Worm (Caenorhabditis elegans) whole organism, L3 larva: ENCODE measurements around the gene grp-1.
A peak's percentile ranks its signal among the peaks of the same experiment; 100 is the strongest.

Experiments used
- ZK546.5 ChIP-seq: sonication (generic microtip); optimal IDR thresholded peaks from 2 replicates; lab custom pipeline; 2017; ENCODE audit warnings: missing biosample characterization, missing genetic modification characterization
- ama-1 ChIP-seq: fragments of 150-350 bp; optimal IDR thresholded peaks from 2 replicates; lab custom pipeline; 2018
- ceh-16 ChIP-seq: sonication (generic microtip); optimal IDR thresholded peaks from 2 replicates; lab custom pipeline; 2017; ENCODE audit warnings: missing biosample characterization, missing genetic modification characterization
- ceh-28 ChIP-seq: fragments of 150-350 bp; optimal IDR thresholded peaks from 2 replicates; lab custom pipeline; 2014; ENCODE audit warnings: missing biosample characterization, missing genetic modification reagents, missing genetic modification characterization
- ceh-82 ChIP-seq: fragments of 150-350 bp; optimal IDR thresholded peaks from 2 replicates; lab custom pipeline; 2014; ENCODE audit warnings: missing biosample characterization, missing genetic modification characterization
- ceh-9 ChIP-seq: sonication (generic microtip); optimal IDR thresholded peaks from 2 replicates; lab custom pipeline; 2018; ENCODE audit warnings: missing biosample characterization, missing genetic modification characterization
- daf-12 ChIP-seq: fragments of 150-350 bp; optimal IDR thresholded peaks from 2 replicates; lab custom pipeline; 2014; ENCODE audit warnings: missing biosample characterization, missing genetic modification reagents, missing genetic modification characterization
- egl-27 ChIP-seq: sonication (generic microtip); optimal IDR thresholded peaks from 4 replicates; lab custom pipeline; 2017; ENCODE audit warnings: missing biosample characterization, missing genetic modification reagents, missing genetic modification characterization
- egl-5 ChIP-seq: fragments of 150-350 bp; optimal IDR thresholded peaks from 2 replicates; lab custom pipeline; 2017; ENCODE audit warnings: missing biosample characterization, missing genetic modification reagents, missing genetic modification characterization, inconsistent platforms
- elt-1 ChIP-seq: fragments of 150-350 bp; optimal IDR thresholded peaks from 2 replicates; lab custom pipeline; 2014; ENCODE audit warnings: missing biosample characterization, missing genetic modification characterization
- elt-2 ChIP-seq: sonication (generic microtip); optimal IDR thresholded peaks from 2 replicates; lab custom pipeline; 2016; ENCODE audit warnings: missing genetic modification reagents, mild to moderate bottlenecking, missing genetic modification characterization, missing compliant biosample characterization
- elt-3 ChIP-seq, 3 experiments: fragments of 150-350 bp in 1 of 3; sonication (generic microtip) in 2 of 3; optimal IDR thresholded peaks; 2 replicates in 2 of 3; 4 replicates in 1 of 3; lab custom pipeline; 2014 to 2017; ENCODE audit warnings: missing biosample characterization in 3 of 3, missing genetic modification characterization in 3 of 3
- eor-1 ChIP-seq, 2 experiments: fragments of 150-350 bp; optimal IDR thresholded peaks; 2 replicates each; lab custom pipeline; 2014 to 2018; ENCODE audit warnings: missing biosample characterization in 2 of 2, missing genetic modification characterization in 2 of 2
- fkh-10 ChIP-seq: sonication (generic microtip); optimal IDR thresholded peaks from 2 replicates; lab custom pipeline; 2017; ENCODE audit warnings: missing biosample characterization, missing genetic modification reagents, missing genetic modification characterization
- fkh-2 ChIP-seq: fragments of 150-350 bp; optimal IDR thresholded peaks from 2 replicates; lab custom pipeline; 2014; ENCODE audit warnings: missing biosample characterization, missing genetic modification reagents, missing genetic modification characterization
- hmg-11 ChIP-seq: sonication (generic microtip); optimal IDR thresholded peaks from 2 replicates; lab custom pipeline; 2016; ENCODE audit warnings: missing genetic modification characterization, missing compliant biosample characterization
- jun-1 ChIP-seq: fragments of 150-350 bp; optimal IDR thresholded peaks from 2 replicates; lab custom pipeline; 2014; ENCODE audit warnings: missing biosample characterization, missing genetic modification reagents, missing genetic modification characterization
- lin-15B ChIP-seq: fragments of 150-350 bp; optimal IDR thresholded peaks from 2 replicates; lab custom pipeline; 2014; ENCODE audit warnings: missing biosample characterization, missing genetic modification characterization
- lin-39 ChIP-seq: fragments of 150-350 bp; optimal IDR thresholded peaks from 2 replicates; lab custom pipeline; 2018; ENCODE audit warnings: missing biosample characterization, missing genetic modification reagents, missing genetic modification characterization
- lsy-12 ChIP-seq: sonication (generic microtip); optimal IDR thresholded peaks from 2 replicates; lab custom pipeline; 2016; ENCODE audit warnings: mild to moderate bottlenecking, missing genetic modification characterization, missing compliant biosample characterization
- mdl-1 ChIP-seq: fragments of 150-350 bp; optimal IDR thresholded peaks from 2 replicates; lab custom pipeline; 2014; ENCODE audit warnings: missing biosample characterization, missing genetic modification characterization
- mml-1 ChIP-seq: fragments of 150-350 bp; sonication (generic microtip); optimal IDR thresholded peaks from 3 replicates; lab custom pipeline; 2014; ENCODE audit warnings: missing biosample characterization, missing genetic modification characterization
- nfya-1 ChIP-seq: sonication (generic microtip); optimal IDR thresholded peaks from 2 replicates; lab custom pipeline; 2017; ENCODE audit warnings: missing genetic modification characterization, mild to moderate bottlenecking, missing compliant biosample characterization, antibody characterized with exemption, moderate library complexity; ENCODE audit not compliant: insufficient read depth
- nhr-12 ChIP-seq: fragments of 150-350 bp; optimal IDR thresholded peaks from 2 replicates; lab custom pipeline; 2014; ENCODE audit warnings: missing biosample characterization, missing genetic modification characterization
- nhr-23 ChIP-seq: fragments of 150-350 bp; optimal IDR thresholded peaks from 2 replicates; lab custom pipeline; 2014; ENCODE audit warnings: missing biosample characterization, missing genetic modification reagents, missing genetic modification characterization
- nhr-25 ChIP-seq: sonication (generic microtip); optimal IDR thresholded peaks from 2 replicates; lab custom pipeline; 2017; ENCODE audit warnings: missing biosample characterization, missing genetic modification characterization
- nhr-28 ChIP-seq: fragments of 150-350 bp; optimal IDR thresholded peaks from 2 replicates; lab custom pipeline; 2014; ENCODE audit warnings: missing biosample characterization, missing genetic modification characterization
- nhr-43 ChIP-seq: sonication (generic microtip); optimal IDR thresholded peaks from 2 replicates; lab custom pipeline; 2016; ENCODE audit warnings: mild to moderate bottlenecking, missing genetic modification characterization, missing compliant biosample characterization; ENCODE audit not compliant: poor library complexity, severe bottlenecking
- nhr-67 ChIP-seq: fragments of 150-350 bp; optimal IDR thresholded peaks from 2 replicates; lab custom pipeline; 2014; ENCODE audit warnings: missing biosample characterization, missing genetic modification characterization
- nhr-76 ChIP-seq: fragments of 150-350 bp; sonication (generic microtip); optimal IDR thresholded peaks from 5 replicates; lab custom pipeline; 2014; ENCODE audit warnings: missing biosample characterization, missing genetic modification characterization
- nhr-77 ChIP-seq: fragments of 150-350 bp; optimal IDR thresholded peaks from 2 replicates; lab custom pipeline; 2014; ENCODE audit warnings: missing biosample characterization, missing genetic modification characterization
- pqm-1 ChIP-seq: fragments of 150-350 bp; optimal IDR thresholded peaks from 2 replicates; lab custom pipeline; 2017; ENCODE audit warnings: missing biosample characterization, missing genetic modification characterization, inconsistent platforms
- skn-1 ChIP-seq: fragments of 150-350 bp; optimal IDR thresholded peaks from 2 replicates; lab custom pipeline; 2014; ENCODE audit warnings: missing biosample characterization, missing genetic modification characterization
- tbx-2 ChIP-seq: sonication (generic microtip); optimal IDR thresholded peaks from 2 replicates; lab custom pipeline; 2016; ENCODE audit warnings: mild to moderate bottlenecking, missing genetic modification characterization, missing compliant biosample characterization
- unc-39 ChIP-seq: sonication (generic microtip); optimal IDR thresholded peaks from 4 replicates; lab custom pipeline; 2017; ENCODE audit warnings: missing biosample characterization, missing genetic modification characterization
- zag-1 ChIP-seq: fragments of 150-350 bp; optimal IDR thresholded peaks from 2 replicates; lab custom pipeline; 2014; ENCODE audit warnings: missing biosample characterization, missing genetic modification characterization
- ztf-11 ChIP-seq: fragments of 150-350 bp; optimal IDR thresholded peaks from 2 replicates; lab custom pipeline; 2014; ENCODE audit warnings: missing biosample characterization, missing genetic modification characterization
- ztf-4 ChIP-seq: fragments of 150-350 bp; optimal IDR thresholded peaks from 2 replicates; lab custom pipeline; 2014; ENCODE audit warnings: missing biosample characterization, missing genetic modification characterization

grp-1 gene

DNA sequence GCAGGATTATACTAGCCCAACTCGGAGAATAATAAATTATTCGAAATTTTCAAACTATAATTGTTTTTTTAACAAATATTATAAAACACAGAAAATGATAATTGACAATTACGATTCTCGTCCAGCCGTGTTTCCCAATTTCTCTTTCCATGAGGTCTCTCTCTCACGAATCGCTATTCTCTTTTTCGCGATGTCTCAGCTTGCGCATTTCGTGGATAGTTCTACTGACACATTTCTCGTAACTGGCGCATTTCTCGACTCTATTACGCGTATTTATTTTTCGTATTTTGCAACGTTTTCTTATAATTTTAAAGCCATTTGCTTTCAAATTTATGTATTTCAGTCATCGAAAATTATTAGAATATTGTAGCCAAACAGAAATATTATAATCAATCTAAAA lies 41.7 kb upstream of the grp-1 start (continued):
- TF ChIP-seq nfya-1 (tag; lab: Kevin White, UChicago) (peak; percentile 96), fkh-2 (tag; lab: Kevin White, UChicago) (no peak), hmg-11 (tag; lab: Kevin White, UChicago) (peak; percentile 96), mml-1 (tag; lab: Kevin White, UChicago) (no peak), lin-15B (tag; lab: Kevin White, UChicago) (peak; percentile 99), ceh-16 (peak; percentile 69), jun-1 (tag; lab: Kevin White, UChicago) (peak; percentile 97), lin-39 (tag; lab: Kevin White, UChicago) (peak; percentile 98), ceh-82 (tag; lab: Kevin White, UChicago) (peak; percentile 92), nhr-28 (tag; lab: Kevin White, UChicago) (no peak), pqm-1 (tag; lab: Kevin White, UChicago) (peak; percentile 96), nhr-12 (tag; lab: Kevin White, UChicago) (no peak), lsy-12 (tag; lab: Kevin White, UChicago) (peak; percentile 98), ceh-9 (tag; lab: Kevin White, UChicago) (no peak), tbx-2 (peak; percentile 87), ZK546.5 (tag; lab: Kevin White, UChicago) (peak; percentile 66), nhr-76 (peak; percentile 79), ama-1 (lab: Kevin White, UChicago) (peak; percentile 53), nhr-43 (tag; lab: Kevin White, UChicago) (peak; percentile 97), nhr-25 (tag; lab: Kevin White, UChicago) (peak; percentile 96), daf-12 (tag; lab: Kevin White, UChicago) (peak; percentile 21), elt-1 (tag; lab: Kevin White, UChicago) (peak; percentile 82), elt-2 (tag; lab: Kevin White, UChicago) (peak; percentile 93), unc-39 (tag; lab: Kevin White, UChicago) (no peak)

DNA sequence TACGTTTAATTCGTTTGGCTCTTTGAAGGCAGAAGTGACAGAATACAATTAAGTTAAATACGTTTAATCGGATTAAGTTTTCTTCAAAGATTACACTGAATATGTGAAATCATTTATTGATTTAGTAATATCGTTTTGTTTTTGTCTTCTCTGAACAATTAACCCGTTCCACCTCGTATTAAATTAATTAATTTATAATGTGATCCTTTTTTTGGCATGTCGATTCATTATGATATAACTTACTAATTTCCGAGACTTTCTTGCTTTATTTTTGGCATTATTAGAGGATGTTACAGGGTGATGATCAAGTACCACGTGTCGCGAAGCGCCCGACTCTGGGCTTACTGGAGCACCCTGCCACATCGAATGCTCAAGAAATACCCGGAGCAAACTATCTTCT lies 41.3 kb upstream of the grp-1 start, which contains the start of gene K12H4.5:
K12H4.5 (plus strand) TSS at position 301 of the 400 bp plus-strand sequence.
- no peak for TF ChIP-seq tbx-2
- no peak for TF ChIP-seq mdl-1 (tag; lab: Kevin White, UChicago)
- no peak for TF ChIP-seq ceh-28 (tag; lab: Kevin White, UChicago)
- TF ChIP-seq eor-1 (tag; optimal IDR thresholded peaks at IDR 0.05; lab: Kevin White, UChicago) = no peak
- TF ChIP-seq ztf-4 (tag; lab: Kevin White, UChicago) = no peak
- TF ChIP-seq nhr-23 (tag; lab: Kevin White, UChicago) = no peak
- TF ChIP-seq lin-39 (tag; lab: Kevin White, UChicago) = no peak
- no peak for TF ChIP-seq fkh-2 (tag; lab: Kevin White, UChicago)
- TF ChIP-seq ceh-16 = no peak
- no peak for TF ChIP-seq lsy-12 (tag; lab: Kevin White, UChicago)
- TF ChIP-seq nhr-76 = no peak
- TF ChIP-seq ceh-9 (tag; lab: Kevin White, UChicago) = no peak
- TF ChIP-seq mml-1 (tag; lab: Kevin White, UChicago) = no peak
- TF ChIP-seq lin-15B (tag; lab: Kevin White, UChicago) = no peak
- TF ChIP-seq elt-1 (tag; lab: Kevin White, UChicago) = no peak
- no peak for TF ChIP-seq nhr-77
- no peak for TF ChIP-seq egl-27 (tag; lab: Kevin White, UChicago)
- no peak for TF ChIP-seq zag-1 (tag; lab: Kevin White, UChicago)
- no peak for TF ChIP-seq skn-1 (tag; lab: Kevin White, UChicago)
- TF ChIP-seq, all 47 proteins: peak for 0

ce11 chrIII:8044717-8045116 lies 40.8 kb upstream of the grp-1 start, which contains the start of gene spcs-3:
TSS of gene spcs-3 (plus strand) at chrIII:8045017.
- no peak for TF ChIP-seq elt-1 (tag; lab: Kevin White, UChicago)
- no peak for TF ChIP-seq zag-1 (tag; lab: Kevin White, UChicago)
- no peak for TF ChIP-seq mml-1 (tag; lab: Kevin White, UChicago)
- TF ChIP-seq tbx-2 = no peak
- no peak for TF ChIP-seq elt-3 (tag; optimal IDR thresholded peaks at IDR 0.05; lab: Kevin White, UChicago)
- TF ChIP-seq nhr-28 (tag; lab: Kevin White, UChicago) = no peak
- no peak for TF ChIP-seq ceh-28 (tag; lab: Kevin White, UChicago)
- TF ChIP-seq fkh-10 (GFP tag; lab: Kevin White, UChicago) = no peak
- no peak for TF ChIP-seq elt-2 (tag; lab: Kevin White, UChicago)
- TF ChIP-seq ama-1 (lab: Kevin White, UChicago) = no peak
- TF ChIP-seq skn-1 (tag; lab: Kevin White, UChicago) = no peak
- no peak for TF ChIP-seq nhr-77
- no peak for TF ChIP-seq ceh-16
- no peak for TF ChIP-seq ztf-11
- no peak for TF ChIP-seq nhr-67
- TF ChIP-seq egl-5 = no peak
- TF ChIP-seq hmg-11 (tag; lab: Kevin White, UChicago) = no peak
